Fruit fly (Drosophila melanogaster) whole organism, embryonic: ENCODE data around the gene CG7164.

Experiments used
- CG10366 ChIP-seq: fragments of 200-800 bp; sonication (Bioruptor generic); IDR thresholded peaks from 2 replicates; pipeline ENCODE4 v1.3.6; 2022; ENCODE audit warnings: missing biosample characterization, missing genetic modification characterization
- CG13287 ChIP-seq: fragments of 200-800 bp; sonication (Bioruptor generic); IDR thresholded peaks from 2 replicates; pipeline ENCODE4 v1.3.6; 2022; ENCODE audit warnings: missing biosample characterization, missing genetic modification characterization; ENCODE audit not compliant: partially characterized antibody
- CG15601 ChIP-seq: fragments of 200-800 bp; sonication (Bioruptor generic); optimal IDR thresholded peaks from 3 replicates; lab custom pipeline; 2019; ENCODE audit warnings: missing biosample characterization, mild to moderate bottlenecking, missing genetic modification characterization, moderate library complexity
- CG18011 ChIP-seq: fragments of 200-800 bp; sonication (Bioruptor generic); optimal IDR thresholded peaks from 2 replicates; lab custom pipeline; 2017; ENCODE audit warnings: missing biosample characterization, missing genetic modification characterization, mild to moderate bottlenecking, moderate library complexity, missing genotype
- CG1832 ChIP-seq: fragments of 200-800 bp; sonication (Bioruptor generic); optimal IDR thresholded peaks from 2 replicates; lab custom pipeline; 2017; ENCODE audit warnings: missing biosample characterization, mild to moderate bottlenecking, missing genetic modification characterization, inconsistent platforms
- CG2712 ChIP-seq: fragments of 200-800 bp; optimal IDR thresholded peaks from 3 replicates; lab custom pipeline; 2019; ENCODE audit warnings: missing biosample characterization, mild to moderate bottlenecking, missing genetic modification characterization, moderate library complexity
- CG31365 ChIP-seq: fragments of 200-800 bp; sonication (Bioruptor generic); optimal IDR thresholded peaks from 2 replicates; lab custom pipeline; 2018; ENCODE audit warnings: missing biosample characterization, mild to moderate bottlenecking, missing genetic modification characterization
- CG34376 ChIP-seq: fragments of 200-800 bp; sonication (Bioruptor generic); optimal IDR thresholded peaks from 2 replicates; lab custom pipeline; 2018; ENCODE audit warnings: missing biosample characterization, mild to moderate bottlenecking, missing genetic modification characterization
- CG3726 ChIP-seq: fragments of 200-800 bp; sonication (Bioruptor generic); IDR thresholded peaks from 3 replicates; pipeline ENCODE4, ENCODE4 v1.3.6; 2022; ENCODE audit warnings: missing biosample characterization, missing genetic modification characterization
- CG4282 ChIP-seq: fragments of 200-800 bp; sonication (Bioruptor generic); optimal IDR thresholded peaks from 2 replicates; lab custom pipeline; 2016; ENCODE audit warnings: missing biosample characterization, missing genetic modification characterization
- CG4707 ChIP-seq: fragments of 200-800 bp; sonication (Bioruptor generic); optimal IDR thresholded peaks from 2 replicates; lab custom pipeline; 2018; ENCODE audit warnings: missing biosample characterization, mild to moderate bottlenecking, missing genetic modification characterization, moderate library complexity
- CG4820 ChIP-seq: fragments of 200-800 bp; sonication (Bioruptor generic); optimal IDR thresholded peaks from 3 replicates; lab custom pipeline; 2016; ENCODE audit warnings: missing biosample characterization, missing genetic modification characterization
- CG5180 ChIP-seq: fragments of 200-800 bp; sonication (Bioruptor generic); optimal IDR thresholded peaks from 3 replicates; lab custom pipeline; 2017; ENCODE audit warnings: missing biosample characterization, missing genetic modification characterization, mild to moderate bottlenecking, moderate library complexity, missing genetic modification reagents
- CG6689 ChIP-seq: fragments of 200-800 bp; sonication (Bioruptor generic); IDR thresholded peaks from 2 replicates; pipeline ENCODE4 v1.3.6; 2022; ENCODE audit warnings: missing biosample characterization, missing genetic modification characterization
- CoRest ChIP-seq: fragments of 200-800 bp; sonication (Bioruptor generic); optimal IDR thresholded peaks from 3 replicates; lab custom pipeline; 2018; ENCODE audit warnings: missing biosample characterization, mild to moderate bottlenecking, missing genetic modification characterization, moderate library complexity
- Doc2 ChIP-seq: fragments of 200-800 bp; sonication (Bioruptor generic); IDR thresholded peaks from 2 replicates; pipeline ENCODE4 v1.3.6; 2022; ENCODE audit warnings: missing biosample characterization, missing genetic modification characterization
- Drgx ChIP-seq: fragments of 200-800 bp; sonication (Bioruptor generic); IDR thresholded peaks from 2 replicates; pipeline ENCODE4 v1.3.6; 2022; ENCODE audit warnings: missing biosample characterization, missing genetic modification characterization
- E2f2 ChIP-seq: fragments of 200-800 bp; sonication (Bioruptor generic); IDR thresholded peaks from 2 replicates; pipeline ENCODE4 v1.3.6; 2022; ENCODE audit warnings: missing biosample characterization, missing genetic modification characterization
- ERR ChIP-seq: fragments of 200-800 bp; sonication (Bioruptor generic); optimal IDR thresholded peaks from 2 replicates; lab custom pipeline; 2016; ENCODE audit warnings: missing biosample characterization, missing genetic modification characterization
- Elba2 ChIP-seq: fragments of 200-800 bp; sonication (Bioruptor generic); optimal IDR thresholded peaks from 3 replicates; lab custom pipeline; 2016; ENCODE audit warnings: missing biosample characterization, missing genetic modification characterization
- Gug ChIP-seq: fragments of 200-800 bp; sonication (Bioruptor generic); IDR thresholded peaks from 4 replicates; pipeline ENCODE4 v1.3.6; 2022; ENCODE audit warnings: missing biosample characterization, missing genetic modification characterization
- H15 ChIP-seq: fragments of 200-800 bp; sonication (Bioruptor generic); IDR thresholded peaks from 3 replicates; pipeline ENCODE4 v1.3.6; 2022; ENCODE audit warnings: missing biosample characterization, missing genetic modification characterization
- Lhr ChIP-seq: fragments of 200-800 bp; sonication (Bioruptor generic); optimal IDR thresholded peaks from 3 replicates; lab custom pipeline; 2017; ENCODE audit warnings: mild to moderate bottlenecking, missing biosample characterization, missing genetic modification reagents, missing genetic modification characterization
- Mad ChIP-seq: fragments of 200-800 bp; sonication (Bioruptor generic); optimal IDR thresholded peaks from 2 replicates; lab custom pipeline; 2016; ENCODE audit warnings: missing biosample characterization, missing genetic modification characterization
- Pdp1 ChIP-seq, 2 experiments: fragments of 200-800 bp; sonication (Bioruptor generic); optimal IDR thresholded peaks; 3 replicates each; lab custom pipeline; 2016; ENCODE audit warnings: missing biosample characterization in 2 of 2, missing genetic modification characterization in 2 of 2, mild to moderate bottlenecking in 1 of 2, moderate library complexity in 1 of 2
- Sin3A ChIP-seq: fragments of >200 bp; optimal IDR thresholded peaks from 2 replicates; lab custom pipeline; 2018
- Usf ChIP-seq: fragments of 200-800 bp; sonication (Bioruptor generic); optimal IDR thresholded peaks from 2 replicates; lab custom pipeline; 2017; ENCODE audit warnings: missing genotype, missing biosample characterization, missing genetic modification characterization
- YL-1 ChIP-seq: fragments of 200-800 bp; sonication (Bioruptor generic); optimal IDR thresholded peaks from 3 replicates; lab custom pipeline; 2017; ENCODE audit warnings: missing biosample characterization, mild to moderate bottlenecking, missing genetic modification characterization
- ato ChIP-seq: fragments of 200-800 bp; sonication (Bioruptor generic); IDR thresholded peaks from 2 replicates; pipeline ENCODE4 v1.3.6; 2022; ENCODE audit warnings: missing biosample characterization, missing genetic modification characterization; ENCODE audit not compliant: partially characterized antibody
- cg ChIP-seq: fragments of 200-800 bp; sonication (Bioruptor generic); optimal IDR thresholded peaks from 3 replicates; lab custom pipeline; 2019; ENCODE audit warnings: missing biosample characterization, mild to moderate bottlenecking, missing genetic modification characterization, moderate library complexity
- corto ChIP-seq: fragments of 200-800 bp; sonication (Bioruptor generic); optimal IDR thresholded peaks from 2 replicates; lab custom pipeline; 2016; ENCODE audit warnings: missing biosample characterization, mild to moderate bottlenecking, missing genetic modification characterization, moderate library complexity
- dmrt99B ChIP-seq: fragments of 200-800 bp; sonication (Bioruptor generic); optimal IDR thresholded peaks from 2 replicates; lab custom pipeline; 2018; ENCODE audit warnings: missing biosample characterization, mild to moderate bottlenecking, missing genetic modification characterization, moderate library complexity
- emc ChIP-seq: fragments of 200-800 bp; sonication (Bioruptor generic); optimal IDR thresholded peaks from 2 replicates; lab custom pipeline; 2016; ENCODE audit warnings: missing biosample characterization, missing genetic modification characterization
- esg ChIP-seq: fragments of 200-800 bp; sonication (Bioruptor generic); conservative IDR thresholded peaks from 2 replicates; pipeline ENCODE4 v1.3.6; 2022; ENCODE audit warnings: missing biosample characterization, missing genetic modification characterization
- gcm ChIP-seq: fragments of 200-800 bp; sonication (Bioruptor generic); optimal IDR thresholded peaks from 2 replicates; lab custom pipeline; 2019; ENCODE audit warnings: missing biosample characterization, mild to moderate bottlenecking, missing genetic modification characterization, moderate library complexity
- gro ChIP-seq: fragments of 200-800 bp; sonication (Bioruptor generic); optimal IDR thresholded peaks from 2 replicates; lab custom pipeline; 2016; ENCODE audit warnings: missing biosample characterization, missing genetic modification characterization
- her ChIP-seq: fragments of 200-800 bp; sonication (Bioruptor generic); optimal IDR thresholded peaks from 2 replicates; lab custom pipeline; 2016; ENCODE audit warnings: missing biosample characterization, missing genetic modification characterization
- ind ChIP-seq: fragments of 200-800 bp; sonication (Bioruptor generic); optimal IDR thresholded peaks from 3 replicates; lab custom pipeline; 2016; ENCODE audit warnings: missing biosample characterization, missing genetic modification characterization
- inv ChIP-seq: fragments of 200-800 bp; sonication (Bioruptor generic); IDR thresholded peaks from 2 replicates; pipeline ENCODE4 v1.3.6; 2022; ENCODE audit warnings: missing biosample characterization, missing genetic modification characterization; ENCODE audit not compliant: partially characterized antibody
- lmd ChIP-seq: fragments of 200-800 bp; sonication (Bioruptor generic); IDR thresholded peaks from 2 replicates; pipeline ENCODE4 v1.3.6; 2022; ENCODE audit warnings: missing biosample characterization, missing genetic modification characterization
- lola ChIP-seq, 3 experiments: fragments of >200 bp in 2 of 3; fragments of 200-800 bp in 1 of 3; sonication (Bioruptor generic) in 1 of 3; optimal IDR thresholded peaks; 2 replicates each; lab custom pipeline; 2017 to 2019; ENCODE audit warnings: missing biosample characterization in 3 of 3, missing genetic modification characterization in 3 of 3, mild to moderate bottlenecking in 1 of 3, moderate library complexity in 1 of 3
- otp ChIP-seq: fragments of 200-800 bp; sonication (Bioruptor generic); IDR thresholded peaks from 3 replicates; pipeline ENCODE4, ENCODE4 v1.3.6; 2022; ENCODE audit warnings: missing biosample characterization, missing genetic modification characterization
- pnt ChIP-seq: fragments of 200-800 bp; sonication (Bioruptor generic); optimal IDR thresholded peaks from 3 replicates; lab custom pipeline; 2016; ENCODE audit warnings: missing biosample characterization, missing genetic modification characterization
- sna ChIP-seq: fragments of 200-800 bp; sonication (Bioruptor generic); IDR thresholded peaks from 2 replicates; pipeline ENCODE4 v1.3.6; 2022; ENCODE audit warnings: missing biosample characterization, missing genetic modification characterization; ENCODE audit not compliant: partially characterized antibody
- stc ChIP-seq: fragments of 200-800 bp; sonication (Bioruptor generic); IDR thresholded peaks from 2 replicates; pipeline ENCODE4 v1.3.6; 2022; ENCODE audit warnings: missing biosample characterization, missing genetic modification characterization
- sug ChIP-seq: fragments of 200-800 bp; optimal IDR thresholded peaks from 2 replicates; lab custom pipeline; 2019; ENCODE audit warnings: missing biosample characterization, mild to moderate bottlenecking, missing genetic modification characterization, moderate library complexity
- trem ChIP-seq: fragments of 200-800 bp; optimal IDR thresholded peaks from 3 replicates; lab custom pipeline; 2019; ENCODE audit warnings: missing biosample characterization, mild to moderate bottlenecking, missing genetic modification characterization, moderate library complexity
- vnd ChIP-seq: fragments of 200-800 bp; sonication (Bioruptor generic); IDR thresholded peaks from 3 replicates; pipeline ENCODE4 v1.3.6; 2022; ENCODE audit warnings: missing biosample characterization, missing genetic modification characterization; ENCODE audit not compliant: partially characterized antibody
- vvl ChIP-seq: fragments of 200-800 bp; sonication (Bioruptor generic); IDR thresholded peaks from 2 replicates; pipeline ENCODE4 v1.3.6; 2022; ENCODE audit warnings: missing biosample characterization, missing genetic modification characterization

Gene CG7164

dm6 chr2L:7799804-7800433 lies 18.7 kb downstream of the CG7164 start, which contains the start of the genes Herp and r2d2 (continued):
- TF ChIP-seq cg (GFP tag; lab: Kevin White, UChicago) (no peak), ind (peak; percentile 93), Doc2 (no peak; the same call in none of the 2 replicates), gro (GFP tag; lab: Kevin White, UChicago) (peak; percentile 95), CG10366 (GFP tag; lab: Robert Waterston, UW) (peak; percentile 74), CG13287 (GFP tag; lab: Robert Waterston, UW) (peak; percentile 92), ato (peak; percentile 13; the same call in 1 of the 2 replicates), gcm (GFP tag; lab: Kevin White, UChicago) (peak; percentile 71), esg (peak; percentile 90), otp (GFP tag; lab: Robert Waterston, UW) (peak; percentile 67; the same call in 1 of the 3 replicates), Pdp1 (GFP tag; optimal IDR thresholded peaks at IDR 0.05; lab: Kevin White, UChicago) (peak; percentile 93), Lhr (peak; percentile 71), trem (tag; lab: Kevin White, UChicago) (peak; percentile 99), CG4820 (GFP tag; lab: Kevin White, UChicago) (peak; percentile 91), Elba2 (GFP tag; lab: Kevin White, UChicago) (peak; percentile 34), CG4282 (GFP tag; lab: Kevin White, UChicago) (peak; percentile 90), inv (peak; percentile 73), CG6689 (peak; percentile 86), CG31365 (tag; lab: Kevin White, UChicago) (peak; percentile 74), CG15601 (tag; lab: Kevin White, UChicago) (peak; percentile 85), Drgx (GFP tag; lab: Robert Waterston, UW) (peak; percentile 84), lmd (GFP tag; lab: Robert Waterston, UW) (peak; percentile 90), CG34376 (GFP tag; lab: Kevin White, UChicago) (peak; percentile 96), Usf (GFP tag; lab: Kevin White, UChicago) (peak; percentile 80), CG1832 (no peak), YL-1 (GFP tag; lab: Kevin White, UChicago) (peak; percentile 78), vnd (GFP tag; lab: Robert Waterston, UW) (peak; percentile 77), corto (peak; percentile 48), lola (GFP tag; optimal IDR thresholded peaks at IDR 0.05; lab: Kevin White, UChicago) (peak in 1 of 3 experiments; percentile 91), pnt (GFP tag; lab: Kevin White, UChicago) (peak; percentile 92), H15 (GFP tag; lab: Robert Waterston, UW) (peak; percentile 82), Mad (GFP tag; lab: Kevin White, UChicago) (peak; percentile 86), CG5180 (GFP tag; lab: Kevin White, UChicago) (peak; percentile 66), dmrt99B (tag; lab: Kevin White, UChicago) (peak; percentile 87), emc (GFP tag; lab: Kevin White, UChicago) (peak; percentile 79), vvl (GFP tag; lab: Robert Waterston, UW) (peak; percentile 83), Gug (GFP tag; lab: Robert Waterston, UW) (peak; percentile 88), stc (GFP tag; lab: Robert Waterston, UW) (peak; percentile 72; the same call in 1 of the 2 replicates), CG18011 (GFP tag; lab: Kevin White, UChicago) (peak; percentile 61), sna (GFP tag; lab: Robert Waterston, UW) (peak; percentile 80), sug (tag; lab: Kevin White, UChicago) (peak; percentile 95), ERR (GFP tag; lab: Kevin White, UChicago) (peak; percentile 82), CG4707 (GFP tag; lab: Kevin White, UChicago) (peak; percentile 50), CoRest (tag; lab: Kevin White, UChicago) (peak; percentile 95), E2f2 (GFP tag; lab: Robert Waterston, UW) (peak; percentile 59), CG3726 (GFP tag; lab: Robert Waterston, UW) (peak; percentile 65; the same call in 2 of the 3 replicates), her (peak; percentile 92), CG2712 (tag; lab: Kevin White, UChicago) (peak; percentile 89), Sin3A (lab: Kevin White, UChicago) (peak; percentile 91)
